Worm (Caenorhabditis elegans): Measurements from ENCODE around the gene F53A9.8.

DNA sequence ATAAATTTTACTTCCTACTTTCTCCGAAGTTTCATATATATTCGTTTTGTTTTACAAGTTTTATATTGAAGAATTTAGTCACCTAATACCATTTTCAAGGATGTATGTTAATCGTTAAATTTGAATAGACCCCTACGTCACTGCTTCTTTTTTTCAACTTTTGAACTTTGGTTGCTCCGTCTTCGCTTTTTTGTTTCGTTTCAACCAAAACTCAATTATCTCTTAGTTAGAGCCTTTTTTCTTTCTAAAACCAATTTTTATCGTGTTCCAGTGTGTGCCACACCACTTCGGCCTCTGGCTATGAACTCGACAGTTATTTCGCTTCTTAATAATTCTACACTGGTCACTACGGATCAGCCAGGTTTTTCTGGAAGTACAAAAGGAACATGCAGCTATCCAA lies 21.2 kb downstream of the F53A9.8 start, which contains the start of gene frpr-8:
- TF ChIP-seq unc-39 (tag; optimal IDR thresholded peaks at IDR 0.05) (no peak), nhr-77 (tag; optimal IDR thresholded peaks at IDR 0.05) (no peak), nhr-11 (tag; optimal IDR thresholded peaks at IDR 0.05) (no peak), mdl-1 (tag; optimal IDR thresholded peaks at IDR 0.05) (no peak), ztf-11 (tag; optimal IDR thresholded peaks at IDR 0.05) (no peak), snpc-4 (tag; optimal IDR thresholded peaks at IDR 0.05) (no peak), nhr-237 (tag; optimal IDR thresholded peaks at IDR 0.05) (no peak), lsy-2 (tag; optimal IDR thresholded peaks at IDR 0.05) (no peak), skn-1 (tag; optimal IDR thresholded peaks at IDR 0.05) (no peak), nhr-6 (tag; optimal IDR thresholded peaks at IDR 0.05) (no peak), mab-5 (tag; optimal IDR thresholded peaks at IDR 0.05) (no peak), lin-13 (GFP tag; optimal IDR thresholded peaks at IDR 0.05) (no peak), gmeb-1 (tag; optimal IDR thresholded peaks at IDR 0.05) (no peak), dmd-4 (tag; optimal IDR thresholded peaks at IDR 0.05) (no peak)
